Worm (Caenorhabditis elegans): Measurements from ENCODE around the gene Y53F4B.18.

Gene Y53F4B.18

DNA sequence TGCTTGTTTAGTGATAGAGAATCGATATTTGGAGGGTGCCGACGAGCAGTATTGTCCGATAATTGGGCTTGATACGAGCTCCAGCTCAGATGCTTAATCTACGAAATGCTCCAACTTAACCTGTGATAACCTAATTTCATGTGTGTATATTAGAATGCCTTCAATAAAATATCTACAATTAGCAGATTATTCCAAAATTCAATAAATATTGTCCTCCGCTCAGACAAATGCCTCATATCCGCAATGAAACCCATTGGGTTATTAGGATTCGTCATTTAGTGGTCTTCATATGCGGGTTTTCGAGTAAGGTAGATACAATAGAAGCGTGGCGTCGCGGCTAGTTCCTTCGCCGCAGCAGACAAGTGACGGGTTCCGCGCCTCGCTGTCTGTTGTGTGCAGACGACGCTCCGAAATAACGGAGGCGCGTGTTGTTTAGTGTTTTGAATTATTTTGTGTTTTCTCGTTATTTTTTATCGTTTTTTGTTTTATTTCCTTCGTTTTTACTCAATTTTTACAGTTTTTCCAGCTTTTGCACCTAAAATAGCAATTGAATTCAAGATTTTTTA lies 45.8 kb downstream of the Y53F4B.18 start, which contains the start of gene cmtr-1 (continued):
- TF ChIP-seq duxl-1 (tag; optimal IDR thresholded peaks at IDR 0.05; ENCODE audit: poor library complexity) (peak; percentile 95), F49E8.2 (tag; optimal IDR thresholded peaks at IDR 0.05; ENCODE audit: borderline replicate concordance) (peak; percentile 97), tra-1 (GFP tag; IDR thresholded peaks at IDR 0.05) (peak; percentile 76), zfp-3 (GFP tag; conservative IDR thresholded peaks at IDR 0.05) (peak; percentile 92), ceh-82 (tag; optimal IDR thresholded peaks at IDR 0.05) (no peak), nhr-111 (GFP tag; optimal IDR thresholded peaks at IDR 0.05) (peak; percentile 25), gei-8 (GFP tag; optimal IDR thresholded peaks at IDR 0.05) (peak; percentile 79), nhr-6 (tag; optimal IDR thresholded peaks at IDR 0.05) (peak; percentile 75), lir-3 (tag; optimal IDR thresholded peaks at IDR 0.05) (peak; percentile 54), T20F7.1 (GFP tag; optimal IDR thresholded peaks at IDR 0.05) (peak; percentile 100), php-3 (GFP tag; IDR thresholded peaks at IDR 0.05) (peak; percentile 86), nhr-28 (tag; optimal IDR thresholded peaks at IDR 0.05) (peak; percentile 83), attf-4 (tag; optimal IDR thresholded peaks at IDR 0.05) (no peak), saeg-2 (GFP tag; IDR thresholded peaks at IDR 0.05) (peak; percentile 78), madf-9 (GFP tag; conservative IDR thresholded peaks at IDR 0.05) (peak; percentile 77), spr-3 (GFP tag; optimal IDR thresholded peaks at IDR 0.05) (peak; percentile 95), tag-97 (GFP tag; IDR thresholded peaks at IDR 0.05) (no peak), F10B5.3 (tag; optimal IDR thresholded peaks at IDR 0.05) (peak; percentile 91), unc-62 (GFP tag; optimal IDR thresholded peaks at IDR 0.05 in 1 of 2) (peak; percentile 24 to 97), unc-62 (tag; optimal IDR thresholded peaks at IDR 0.05) (no peak), dpl-1 (GFP tag; optimal IDR thresholded peaks at IDR 0.05) (peak; percentile 91), ces-1 (GFP tag; optimal IDR thresholded peaks at IDR 0.05) (peak; percentile 15), mes-2 (tag; optimal IDR thresholded peaks at IDR 0.05; ENCODE audit: poor library complexity, severe bottlenecking) (peak; percentile 98), nhr-42 (GFP tag; IDR thresholded peaks at IDR 0.05) (peak; percentile 98), daf-16 (GFP tag; optimal IDR thresholded peaks at IDR 0.05) (peak; percentile 82 to 93), daf-16 (tag; optimal IDR thresholded peaks at IDR 0.05) (peak; percentile 92), dve-1 (tag; optimal IDR thresholded peaks at IDR 0.05; ENCODE audit: insufficient read depth) (peak; percentile 99), F37D6.2 (tag; optimal IDR thresholded peaks at IDR 0.05) (peak; percentile 85), mxl-2 (GFP tag; conservative IDR thresholded peaks at IDR 0.05) (peak; percentile 29; the same call in 1 of the 2 replicates), pqm-1 (tag; optimal IDR thresholded peaks at IDR 0.05) (peak; percentile 50), nhr-77 (tag; optimal IDR thresholded peaks at IDR 0.05) (peak; percentile 97), lim-7 (GFP tag; IDR thresholded peaks at IDR 0.05) (no peak), dmd-6 (GFP tag; IDR thresholded peaks at IDR 0.05) (peak; percentile 95), unc-130 (GFP tag; optimal IDR thresholded peaks at IDR 0.05) (peak; percentile 93), fkh-10 (GFP tag; optimal IDR thresholded peaks at IDR 0.05) (peak; percentile 83), Y105C5A.15 (GFP tag; IDR thresholded peaks at IDR 0.05) (no peak), mep-1 (tag; optimal IDR thresholded peaks at IDR 0.05) (peak; percentile 98), ZK337.2 (GFP tag; IDR thresholded peaks at IDR 0.05) (peak; percentile 5; the same call in 1 of the 2 replicates), nhr-76 (tag; optimal IDR thresholded peaks at IDR 0.05) (no peak), egl-27 (tag; optimal IDR thresholded peaks at IDR 0.05) (no peak), unc-39 (tag; optimal IDR thresholded peaks at IDR 0.05) (no peak), egl-43 (GFP tag; IDR thresholded peaks at IDR 0.05) (peak; percentile 92), zfp-2 (tag; optimal IDR thresholded peaks at IDR 0.05) (peak; percentile 81), lsy-2 (tag; optimal IDR thresholded peaks at IDR 0.05) (peak; percentile 81 to 95), Y5F2A.4 (GFP tag; optimal IDR thresholded peaks at IDR 0.05) (peak; percentile 48), nhr-10 (tag; optimal IDR thresholded peaks at IDR 0.05) (peak; percentile 20), nhr-41 (GFP tag; IDR thresholded peaks at IDR 0.05) (peak; percentile 84), dmd-8 (GFP tag; IDR thresholded peaks at IDR 0.05) (peak; percentile 66; the same call in 1 of the 2 replicates), Y75B8A.6 (GFP tag; IDR thresholded peaks at IDR 0.05) (no peak), pha-4 (GFP tag; IDR thresholded peaks at IDR 0.05) (peak; percentile 91), pha-4 (tag; optimal IDR thresholded peaks at IDR 0.05) (no peak)
